Fruit fly (Drosophila melanogaster) whole organism: ENCODE data around the gene mtsh.

Experiments
- CG8478 ChIP-seq: fragments of >200 bp; optimal IDR thresholded peaks from 2 replicates; lab custom pipeline; 2018; ENCODE audit warnings: inconsistent platforms
- Dll ChIP-seq: fragments of >200 bp; optimal IDR thresholded peaks from 2 replicates; lab custom pipeline; 2017
- EcR ChIP-seq, 2 experiments: fragments of >200 bp; optimal IDR thresholded peaks; 2 replicates each; lab custom pipeline; 2017; ENCODE audit warnings: missing biosample characterization in 2 of 2, missing genetic modification characterization in 2 of 2, missing genetic modification reagents in 2 of 2
- pan ChIP-seq: fragments of >200 bp; optimal IDR thresholded peaks from 2 replicates; lab custom pipeline; 2017
- psq ChIP-seq: fragments of >200 bp; optimal IDR thresholded peaks from 2 replicates; lab custom pipeline; 2017
- usp ChIP-seq: fragments of >200 bp; optimal IDR thresholded peaks from 2 replicates; lab custom pipeline; 2017; ENCODE audit warnings: missing biosample characterization, missing genetic modification characterization, mixed read lengths

DNA sequence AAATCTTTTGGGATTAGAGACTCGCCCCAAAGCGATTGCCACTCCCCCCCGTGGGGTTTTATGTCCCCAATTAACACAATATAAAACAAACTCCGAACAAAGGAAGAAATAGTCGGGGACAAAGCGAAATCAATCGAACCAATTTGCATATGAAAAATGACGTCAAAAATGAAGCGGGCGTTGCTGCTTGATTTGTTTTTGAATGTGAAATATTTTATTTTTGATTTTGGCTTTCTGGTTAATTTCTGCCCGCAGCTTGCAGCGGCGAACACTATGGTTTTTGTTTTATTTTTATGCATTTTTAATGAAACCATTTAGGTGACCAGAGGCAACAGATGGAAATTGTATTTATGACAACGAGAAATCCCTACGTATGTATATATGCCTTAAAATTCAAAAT, 51.0 kb downstream of the mtsh start:
- TF ChIP-seq usp (no peak), psq (lab: Kevin White, UChicago) (no peak), pan (lab: Kevin White, UChicago) (no peak), EcR (GFP tag; optimal IDR thresholded peaks at IDR 0.05; lab: Kevin White, UChicago) (no peak), CG8478 (lab: Kevin White, UChicago) (no peak), Dll (lab: Kevin White, UChicago) (no peak)
